Worm (Caenorhabditis elegans): ENCODE data around the gene aly-1.
"Not testable (repeated sequence)": the region's sequence is repeated elsewhere in the genome, so short reads cannot be mapped to it uniquely, and the experiment has no call there.

ce11 chrIV:9067277-9068197 lies 41.2 kb upstream of the aly-1 start:
- not testable (repeated sequence) for TF ChIP-seq pha-4 (tag; optimal IDR thresholded peaks at IDR 0.05); nhr-76 (tag; optimal IDR thresholded peaks at IDR 0.05); ces-1 (GFP tag; optimal IDR thresholded peaks at IDR 0.05); sptf-1 (tag; optimal IDR thresholded peaks at IDR 0.05)
